Fruit fly (Drosophila melanogaster) whole organism, prepupa: ENCODE measurements around the gene CG13369.

Experiments used
- Blimp-1 ChIP-seq: fragments of 200-800 bp; sonication (Bioruptor generic); optimal IDR thresholded peaks from 3 replicates; lab custom pipeline; 2017; ENCODE audit warnings: missing biosample characterization, missing genetic modification characterization, mild to moderate bottlenecking, moderate library complexity, missing genetic modification reagents
- CG4318 ChIP-seq: fragments of 200-800 bp; sonication (Bioruptor generic); optimal IDR thresholded peaks from 3 replicates; lab custom pipeline; 2017; ENCODE audit warnings: missing biosample characterization, mild to moderate bottlenecking, missing genetic modification characterization

DNA sequence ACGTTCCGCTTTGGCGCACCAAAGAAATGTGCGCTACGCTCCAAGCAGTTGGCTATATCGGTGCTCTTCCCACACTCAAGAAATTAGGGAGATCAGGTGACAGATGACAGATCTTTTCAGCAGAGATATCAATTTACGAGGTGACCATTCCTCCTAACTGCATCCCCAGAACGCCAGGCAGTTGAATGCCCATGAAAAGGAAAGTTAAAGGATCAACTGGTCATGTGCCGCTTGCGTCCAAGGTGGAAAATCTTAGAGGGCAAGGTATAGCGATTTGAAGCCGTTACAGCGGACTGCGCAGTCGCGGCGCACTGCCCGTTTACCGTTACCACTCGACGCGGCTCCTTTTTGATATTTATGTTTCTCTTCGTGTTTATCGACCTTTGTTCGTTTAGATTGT lies 4.7 kb upstream of the CG13369 start:
- TF ChIP-seq Blimp-1 (GFP tag; lab: Kevin White, UChicago) (no peak), CG4318 (GFP tag; lab: Kevin White, UChicago) (no peak)
